Fruit fly (Drosophila melanogaster): ENCODE data around the gene CG32176.

DNA sequence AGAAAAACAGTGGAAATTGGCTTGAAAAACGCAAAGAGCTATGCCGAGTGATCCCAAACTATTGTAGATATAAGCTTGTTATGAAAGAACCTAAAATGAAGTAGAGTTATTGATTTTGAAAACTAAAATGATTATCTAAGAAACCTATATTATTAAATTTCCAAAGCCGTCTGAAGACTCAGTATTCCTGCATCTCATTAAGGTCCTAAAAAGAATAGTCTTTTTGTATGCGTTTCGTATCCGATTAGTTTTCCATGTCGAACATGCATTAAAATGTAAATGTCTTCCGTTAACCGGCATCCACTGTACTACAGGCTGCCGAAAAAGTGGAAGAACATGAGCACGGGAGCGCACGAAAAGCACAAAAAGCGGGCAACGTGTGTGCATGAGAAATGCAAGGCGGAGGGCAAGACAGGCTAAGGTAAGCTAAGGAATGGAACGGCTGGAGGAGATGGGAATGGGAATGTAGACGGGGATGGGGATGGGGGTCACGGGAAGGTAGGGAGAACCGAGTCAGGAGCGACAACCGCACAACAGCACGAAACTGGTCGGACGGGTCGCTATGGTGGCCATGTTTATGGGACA lies 13.0 kb upstream of the CG32176 start:
- TF ChIP-seq psq (optimal IDR thresholded peaks at IDR 0.05) (no peak), CG8478 (optimal IDR thresholded peaks at IDR 0.05) (no peak), usp (GFP tag; optimal IDR thresholded peaks at IDR 0.05) (no peak), Dll (optimal IDR thresholded peaks at IDR 0.05) (no peak), pan (optimal IDR thresholded peaks at IDR 0.05) (no peak), EcR (GFP tag; optimal IDR thresholded peaks at IDR 0.05) (peak in 1 of 2 experiments; percentile 80)

Measured in whole organism.